Fruit fly (Drosophila melanogaster) whole organism, embryonic: ENCODE results near the gene CG45078.

ENCODE experiments used
- B-H1 ChIP-seq: fragments of 200-800 bp; sonication (Bioruptor generic); IDR thresholded peaks from 3 replicates; pipeline ENCODE4 v1.3.6; 2022; ENCODE audit warnings: missing biosample characterization, missing genetic modification characterization
- BtbVII ChIP-seq: fragments of 200-800 bp; sonication (Bioruptor generic); optimal IDR thresholded peaks from 3 replicates; lab custom pipeline; 2017; ENCODE audit warnings: missing biosample characterization, mild to moderate bottlenecking, missing genetic modification characterization
- CG1024 ChIP-seq: fragments of 200-800 bp; sonication (Bioruptor generic); IDR thresholded peaks from 2 replicates; pipeline ENCODE4 v1.3.6; 2022; ENCODE audit warnings: missing biosample characterization, missing genetic modification characterization
- CG10267 ChIP-seq: fragments of 200-800 bp; sonication (Bioruptor generic); optimal IDR thresholded peaks from 2 replicates; lab custom pipeline; 2018; ENCODE audit warnings: missing biosample characterization, mild to moderate bottlenecking, missing genetic modification characterization, moderate library complexity
- CG10462 ChIP-seq: fragments of 200-800 bp; sonication (Bioruptor generic); optimal IDR thresholded peaks from 2 replicates; lab custom pipeline; 2016; ENCODE audit warnings: missing biosample characterization, missing genetic modification characterization
- CG10565 ChIP-seq: fragments of 200-800 bp; sonication (Bioruptor generic); optimal IDR thresholded peaks from 3 replicates; lab custom pipeline; 2016; ENCODE audit warnings: missing biosample characterization, mild to moderate bottlenecking, missing genetic modification characterization
- CG10959 ChIP-seq: fragments of 200-800 bp; sonication (Bioruptor generic); IDR thresholded peaks from 2 replicates; pipeline ENCODE4 v1.3.6; 2022; ENCODE audit warnings: missing biosample characterization, missing genetic modification characterization
- CG12391 ChIP-seq: fragments of 200-800 bp; sonication (Bioruptor generic); optimal IDR thresholded peaks from 3 replicates; lab custom pipeline; 2018; ENCODE audit warnings: missing biosample characterization, mild to moderate bottlenecking, missing genetic modification characterization, moderate library complexity
- CG14965 ChIP-seq: fragments of 200-800 bp; sonication (Bioruptor generic); optimal IDR thresholded peaks from 2 replicates; lab custom pipeline; 2016; ENCODE audit warnings: missing biosample characterization, missing genetic modification characterization, borderline replicate concordance
- CG2120 ChIP-seq: fragments of 200-800 bp; sonication (Bioruptor generic); optimal IDR thresholded peaks from 3 replicates; lab custom pipeline; 2016; ENCODE audit warnings: missing biosample characterization, missing genetic modification characterization
- CG2202 ChIP-seq: fragments of 200-800 bp; sonication (Bioruptor generic); optimal IDR thresholded peaks from 2 replicates; lab custom pipeline; 2018; ENCODE audit warnings: missing biosample characterization, mild to moderate bottlenecking, missing genetic modification characterization
- CG2889 ChIP-seq: fragments of 200-800 bp; sonication (Bioruptor generic); IDR thresholded peaks from 3 replicates; pipeline ENCODE4 v1.3.6; 2022; ENCODE audit warnings: missing biosample characterization, missing genetic modification characterization
- CG3407 ChIP-seq: fragments of 200-800 bp; sonication (Bioruptor generic); optimal IDR thresholded peaks from 2 replicates; lab custom pipeline; 2018; ENCODE audit warnings: missing biosample characterization, mild to moderate bottlenecking, missing genetic modification characterization
- CG34224 ChIP-seq: fragments of 200-800 bp; sonication (Bioruptor generic); IDR thresholded peaks from 3 replicates; pipeline ENCODE4 v1.3.6; 2022; ENCODE audit warnings: missing biosample characterization, missing genetic modification characterization; ENCODE audit not compliant: partially characterized antibody
- CrebB ChIP-seq: fragments of 200-800 bp; sonication (Bioruptor generic); optimal IDR thresholded peaks from 3 replicates; lab custom pipeline; 2018; ENCODE audit warnings: missing biosample characterization, mild to moderate bottlenecking, missing genetic modification characterization
- E2f2 ChIP-seq: fragments of 200-800 bp; sonication (Bioruptor generic); IDR thresholded peaks from 2 replicates; pipeline ENCODE4 v1.3.6; 2022; ENCODE audit warnings: missing biosample characterization, missing genetic modification characterization
- Elba2 ChIP-seq: fragments of 200-800 bp; sonication (Bioruptor generic); optimal IDR thresholded peaks from 3 replicates; lab custom pipeline; 2016; ENCODE audit warnings: missing biosample characterization, missing genetic modification characterization
- GATAe ChIP-seq: fragments of 200-800 bp; sonication (Bioruptor generic); conservative IDR thresholded peaks from 2 replicates; pipeline ENCODE4 v1.3.6; 2022; ENCODE audit warnings: missing biosample characterization, missing genetic modification characterization
- H15 ChIP-seq: fragments of 200-800 bp; sonication (Bioruptor generic); IDR thresholded peaks from 3 replicates; pipeline ENCODE4 v1.3.6; 2022; ENCODE audit warnings: missing biosample characterization, missing genetic modification characterization
- Hmr ChIP-seq: fragments of 200-800 bp; sonication (Bioruptor generic); optimal IDR thresholded peaks from 3 replicates; lab custom pipeline; 2017; ENCODE audit warnings: mild to moderate bottlenecking, missing biosample characterization, missing genetic modification reagents, missing genetic modification characterization
- MBD-R2 ChIP-seq: fragments of 200-800 bp; sonication (Bioruptor generic); IDR thresholded peaks from 2 replicates; pipeline ENCODE4 v1.3.6; 2022; ENCODE audit warnings: missing biosample characterization, missing genetic modification characterization
- Mes4 ChIP-seq: fragments of 200-800 bp; sonication (Bioruptor generic); optimal IDR thresholded peaks from 2 replicates; lab custom pipeline; 2016; ENCODE audit warnings: missing biosample characterization, missing genetic modification characterization
- Nf-YC ChIP-seq: fragments of 200-800 bp; optimal IDR thresholded peaks from 3 replicates; lab custom pipeline; 2019; ENCODE audit warnings: missing biosample characterization, mild to moderate bottlenecking, missing genetic modification characterization, moderate library complexity
- Tbp ChIP-seq: fragments of >200 bp; optimal IDR thresholded peaks from 2 replicates; lab custom pipeline; 2018; ENCODE audit warnings: missing biosample characterization, missing genetic modification characterization
- az2 ChIP-seq: fragments of 200-800 bp; sonication (Bioruptor generic); optimal IDR thresholded peaks from 3 replicates; lab custom pipeline; 2016; ENCODE audit warnings: missing biosample characterization, missing genetic modification characterization
- br ChIP-seq: fragments of >200 bp; optimal IDR thresholded peaks from 2 replicates; lab custom pipeline; 2017
- dysf ChIP-seq: fragments of 200-800 bp; sonication (Bioruptor generic); IDR thresholded peaks from 3 replicates; pipeline ENCODE4 v1.3.6; 2022; ENCODE audit warnings: missing biosample characterization, missing genetic modification characterization
- esg ChIP-seq: fragments of 200-800 bp; sonication (Bioruptor generic); conservative IDR thresholded peaks from 2 replicates; pipeline ENCODE4 v1.3.6; 2022; ENCODE audit warnings: missing biosample characterization, missing genetic modification characterization
- ewg ChIP-seq: fragments of 200-800 bp; sonication (Bioruptor generic); optimal IDR thresholded peaks from 3 replicates; lab custom pipeline; 2017; ENCODE audit warnings: mild to moderate bottlenecking, missing biosample characterization, missing genetic modification reagents, missing genetic modification characterization
- exex ChIP-seq: fragments of 200-800 bp; sonication (Bioruptor generic); optimal IDR thresholded peaks from 4 replicates; lab custom pipeline; 2018; ENCODE audit warnings: missing biosample characterization, mild to moderate bottlenecking, missing genetic modification characterization, moderate library complexity
- eyg ChIP-seq: fragments of 200-800 bp; sonication (Bioruptor generic); optimal IDR thresholded peaks from 3 replicates; lab custom pipeline; 2016; ENCODE audit warnings: missing biosample characterization, missing genetic modification characterization
- fd102C ChIP-seq: fragments of 200-800 bp; sonication (Bioruptor generic); optimal IDR thresholded peaks from 2 replicates; lab custom pipeline; 2018; ENCODE audit warnings: missing biosample characterization, mild to moderate bottlenecking, missing genetic modification characterization, moderate library complexity
- fu2 ChIP-seq: fragments of 200-800 bp; sonication (Bioruptor generic); optimal IDR thresholded peaks from 2 replicates; lab custom pipeline; 2016; ENCODE audit warnings: missing biosample characterization, missing genetic modification characterization
- hth ChIP-seq: fragments of >200 bp; optimal IDR thresholded peaks from 2 replicates; lab custom pipeline; 2017; ENCODE audit warnings: inconsistent platforms
- insv ChIP-seq, 2 experiments: fragments of 200-800 bp; sonication (Bioruptor generic); optimal IDR thresholded peaks; 3 replicates each; lab custom pipeline; 2016 to 2018; ENCODE audit warnings: missing biosample characterization in 2 of 2, missing genetic modification characterization in 2 of 2
- kay ChIP-seq: fragments of 200-800 bp; sonication (Bioruptor generic); optimal IDR thresholded peaks from 2 replicates; lab custom pipeline; 2016; ENCODE audit warnings: missing biosample characterization, missing genetic modification characterization
- knrl ChIP-seq: fragments of 200-800 bp; sonication (Bioruptor generic); IDR thresholded peaks from 3 replicates; pipeline ENCODE4 v1.3.6; 2022; ENCODE audit warnings: missing biosample characterization, missing genetic modification characterization; ENCODE audit not compliant: partially characterized antibody
- lab ChIP-seq: fragments of 200-800 bp; sonication (Bioruptor generic); optimal IDR thresholded peaks from 3 replicates; lab custom pipeline; 2017; ENCODE audit warnings: missing biosample characterization, missing genetic modification characterization, mild to moderate bottlenecking, moderate library complexity, missing genetic modification reagents
- nmo ChIP-seq: fragments of 200-800 bp; sonication (Bioruptor generic); optimal IDR thresholded peaks from 2 replicates; lab custom pipeline; 2018; ENCODE audit warnings: missing biosample characterization, mild to moderate bottlenecking, missing genetic modification characterization, moderate library complexity
- prd ChIP-seq, 3 experiments: fragments of >200 bp in 2 of 3; fragments of 200-800 bp in 1 of 3; sonication (Bioruptor generic) in 1 of 3; optimal IDR thresholded peaks in 2 of 3; IDR thresholded peaks in 1 of 3; 2 replicates in 2 of 3; 3 replicates in 1 of 3; pipeline versions ENCODE4 v1.3.6 to Lab custom; 2017 to 2022; ENCODE audit warnings: missing biosample characterization in 1 of 3, missing genetic modification characterization in 1 of 3
- ranshi ChIP-seq: fragments of 200-800 bp; sonication (Bioruptor generic); IDR thresholded peaks from 2 replicates; pipeline ENCODE4 v1.3.6; 2022; ENCODE audit warnings: missing biosample characterization, missing genetic modification characterization
- rib ChIP-seq: fragments of 200-800 bp; sonication (Bioruptor generic); IDR thresholded peaks from 2 replicates; pipeline ENCODE4 v1.3.6; 2022; ENCODE audit warnings: missing biosample characterization, missing genetic modification characterization
- salm ChIP-seq: fragments of 200-800 bp; sonication (Bioruptor generic); optimal IDR thresholded peaks from 2 replicates; lab custom pipeline; 2018; ENCODE audit warnings: missing biosample characterization, mild to moderate bottlenecking, missing genetic modification characterization
- sens ChIP-seq: fragments of 200-800 bp; sonication (Bioruptor generic); peaks from one replicate; lab custom pipeline; 2016; ENCODE audit warnings: missing biosample characterization, missing genetic modification characterization
- sisA ChIP-seq: fragments of 200-800 bp; sonication (Bioruptor generic); IDR thresholded peaks from 2 replicates; pipeline ENCODE4 v1.3.6; 2022; ENCODE audit warnings: missing biosample characterization, missing genetic modification characterization
- sqz ChIP-seq: fragments of 200-800 bp; sonication (Bioruptor generic); optimal IDR thresholded peaks from 3 replicates; lab custom pipeline; 2018; ENCODE audit warnings: missing biosample characterization, mild to moderate bottlenecking, missing genetic modification characterization
- sr ChIP-seq: fragments of 200-800 bp; sonication (Bioruptor generic); IDR thresholded peaks from 3 replicates; pipeline ENCODE4 v1.3.6; 2022; ENCODE audit warnings: missing biosample characterization, missing genetic modification characterization
- tio ChIP-seq: fragments of 200-800 bp; sonication (Bioruptor generic); optimal IDR thresholded peaks from 2 replicates; lab custom pipeline; 2017; ENCODE audit warnings: missing biosample characterization, missing genetic modification characterization, inconsistent platforms
- twi ChIP-seq: fragments of 200-800 bp; optimal IDR thresholded peaks from 2 replicates; lab custom pipeline; 2019; ENCODE audit warnings: missing biosample characterization, mild to moderate bottlenecking, missing genetic modification characterization, moderate library complexity
- wek ChIP-seq: fragments of 200-800 bp; sonication (Bioruptor generic); optimal IDR thresholded peaks from 3 replicates; lab custom pipeline; 2018; ENCODE audit warnings: missing biosample characterization, mild to moderate bottlenecking, missing genetic modification characterization, moderate library complexity
- yki ChIP-seq: fragments of >200 bp; optimal IDR thresholded peaks from 3 replicates; lab custom pipeline; 2018
- zen2 ChIP-seq: fragments of 200-800 bp; sonication (Bioruptor generic); IDR thresholded peaks from 3 replicates; pipeline ENCODE4 v1.3.6; 2022; ENCODE audit warnings: missing biosample characterization, missing genetic modification characterization; ENCODE audit not compliant: partially characterized antibody

CG45078 gene

DNA sequence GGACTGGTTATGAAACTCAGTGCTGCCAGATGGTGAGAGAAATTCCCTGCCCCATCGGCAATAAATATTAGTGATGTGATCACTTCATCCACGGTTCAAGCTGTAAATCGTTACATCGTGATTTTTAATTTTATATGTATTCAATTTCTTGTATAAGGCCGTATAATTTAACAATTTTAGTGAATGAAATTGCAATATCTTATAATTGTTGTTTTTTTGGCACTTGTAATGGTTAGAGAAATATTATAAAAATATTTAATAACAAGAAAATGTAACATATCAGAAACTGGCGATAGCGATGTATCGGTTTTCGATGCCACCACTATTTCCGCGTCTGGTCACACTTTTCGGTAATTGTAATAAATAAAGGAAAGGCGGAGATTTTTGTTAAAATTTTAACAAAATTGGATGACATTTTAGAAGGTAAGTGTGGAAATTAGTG lies 6.9 kb upstream of the CG45078 start, which contains the start of the genes mRpL37 and Rbp1 (continued):
- TF ChIP-seq CG10565 (GFP tag; lab: Kevin White, UChicago) = no peak
- TF ChIP-seq knrl (GFP tag; lab: Robert Waterston, UW) = peak; percentile 96
- no peak for TF ChIP-seq wek (GFP tag; lab: Kevin White, UChicago)
- TF ChIP-seq az2 = peak; percentile 77
- no peak for TF ChIP-seq sqz
- TF ChIP-seq fu2 = no peak
- TF ChIP-seq CG2889 = no peak
- no peak for TF ChIP-seq CG1024 (GFP tag; lab: Robert Waterston, UW)
- TF ChIP-seq BtbVII (GFP tag; lab: Kevin White, UChicago) = no peak
- TF ChIP-seq Tbp = no peak
- peak; percentile 66; the same call in 1 of the 2 replicates for TF ChIP-seq ranshi (GFP tag; lab: Robert Waterston, UW)
- TF ChIP-seq Hmr (GFP tag; lab: Kevin White, UChicago) = no peak
- peak; percentile 20 for TF ChIP-seq Elba2 (GFP tag; lab: Kevin White, UChicago)
- TF ChIP-seq zen2 (GFP tag; lab: Robert Waterston, UW) = peak; percentile 55; the same call in 1 of the 3 replicates
- no peak for TF ChIP-seq H15
- TF ChIP-seq nmo (GFP tag; lab: Kevin White, UChicago) = peak; percentile 92
- TF ChIP-seq sr (GFP tag; lab: Robert Waterston, UW) = no peak
- TF ChIP-seq prd (optimal IDR thresholded peaks at IDR 0.05; lab: Kevin White, UChicago) = no peak
- peak; percentile 90 for TF ChIP-seq prd (GFP tag; IDR thresholded peaks at IDR 0.05; lab: Robert Waterston, UW)
- TF ChIP-seq kay (GFP tag; lab: Kevin White, UChicago) = peak; percentile 40
- no peak for TF ChIP-seq hth (lab: Kevin White, UChicago)
- TF ChIP-seq exex (tag; lab: Kevin White, UChicago) = no peak
- peak; percentile 76 for TF ChIP-seq twi
- peak; percentile 80 for TF ChIP-seq CG2120 (GFP tag; lab: Kevin White, UChicago)
- no peak for TF ChIP-seq CG3407 (GFP tag; lab: Kevin White, UChicago)
- TF ChIP-seq CG10959 (GFP tag; lab: Robert Waterston, UW) = no peak
- peak; percentile 23 for TF ChIP-seq CG2202
- peak; percentile 47 for TF ChIP-seq esg (GFP tag; lab: Robert Waterston, UW)
- TF ChIP-seq CG12391 (tag; lab: Kevin White, UChicago) = peak; percentile 88
- TF ChIP-seq fd102C = no peak
- TF ChIP-seq br (lab: Kevin White, UChicago) = no peak
- TF ChIP-seq CrebB (tag; lab: Kevin White, UChicago) = no peak
- TF ChIP-seq E2f2 (GFP tag; lab: Robert Waterston, UW) = peak; percentile 57
- peak; percentile 86 for TF ChIP-seq sisA
- peak; percentile 18 for TF ChIP-seq ewg (GFP tag; lab: Kevin White, UChicago)
- TF ChIP-seq dysf (GFP tag; lab: Robert Waterston, UW) = peak; percentile 88
- TF ChIP-seq CG14965 (GFP tag; lab: Kevin White, UChicago) = no peak
- TF ChIP-seq GATAe (GFP tag; lab: Robert Waterston, UW) = no peak
- peak; percentile 80 for TF ChIP-seq CG10267 (tag; lab: Kevin White, UChicago)
- TF ChIP-seq eyg (GFP tag; lab: Kevin White, UChicago) = no peak
- peak; percentile 76 for TF ChIP-seq Nf-YC (tag; lab: Kevin White, UChicago)
- TF ChIP-seq lab (GFP tag; lab: Kevin White, UChicago) = no peak
- TF ChIP-seq sens (GFP tag; lab: Kevin White, UChicago) = peak; percentile 92
- TF ChIP-seq salm (tag; lab: Kevin White, UChicago) = peak; percentile 23
- peak; percentile 66 for TF ChIP-seq tio (GFP tag; lab: Kevin White, UChicago)
- TF ChIP-seq MBD-R2 (GFP tag; lab: Robert Waterston, UW) = peak; percentile 91
- peak in 1 of 2 experiments; percentile 42 for TF ChIP-seq insv (GFP tag; optimal IDR thresholded peaks at IDR 0.05; lab: Kevin White, UChicago)
- TF ChIP-seq rib = no peak
- TF ChIP-seq B-H1 = peak; percentile 55; the same call in 1 of the 3 replicates
- TF ChIP-seq CG34224 (GFP tag; lab: Robert Waterston, UW) = peak; percentile 79
- TF ChIP-seq yki (lab: Kevin White, UChicago) = peak; percentile 7
- no peak for TF ChIP-seq Mes4
- peak; percentile 15 for TF ChIP-seq CG10462
